Fruit fly (Drosophila melanogaster) whole organism, prepupa: Measurements from ENCODE around the gene RabX6.

Experiments
- CG31627 ChIP-seq: fragments of 200-800 bp; sonication (Bioruptor generic); optimal IDR thresholded peaks from 3 replicates; lab custom pipeline; 2016; ENCODE audit warnings: missing biosample characterization, missing genetic modification characterization
- CG34406 ChIP-seq: fragments of 200-800 bp; sonication (Bioruptor generic); optimal IDR thresholded peaks from 3 replicates; lab custom pipeline; 2016; ENCODE audit warnings: missing biosample characterization, missing genetic modification characterization
- CG8119 ChIP-seq: fragments of 200-800 bp; sonication (Bioruptor generic); IDR thresholded peaks from 3 replicates; pipeline ENCODE4 v1.3.6; 2022; ENCODE audit warnings: missing biosample characterization, missing genetic modification characterization
- CG8319 ChIP-seq: fragments of 200-800 bp; sonication (Bioruptor generic); optimal IDR thresholded peaks from 3 replicates; lab custom pipeline; 2016; ENCODE audit warnings: missing biosample characterization, missing genetic modification characterization
- CG9139 ChIP-seq: fragments of 200-800 bp; sonication (Bioruptor generic); optimal IDR thresholded peaks from 3 replicates; lab custom pipeline; 2017; ENCODE audit warnings: missing biosample characterization, mild to moderate bottlenecking, missing genetic modification characterization
- Sox15 ChIP-seq: fragments of 200-800 bp; sonication (Bioruptor generic); optimal IDR thresholded peaks from 3 replicates; lab custom pipeline; 2016; ENCODE audit warnings: missing biosample characterization, missing genetic modification characterization
- achi ChIP-seq: fragments of 200-800 bp; sonication (Bioruptor generic); optimal IDR thresholded peaks from 3 replicates; lab custom pipeline; 2016; ENCODE audit warnings: missing biosample characterization, missing genetic modification characterization
- eg ChIP-seq: fragments of 200-800 bp; sonication (Bioruptor generic); IDR thresholded peaks from 3 replicates; pipeline ENCODE4 v1.3.6; 2022; ENCODE audit warnings: missing biosample characterization, missing genetic modification characterization
- ss ChIP-seq, 2 experiments: fragments of 200-800 bp; sonication (Bioruptor generic); optimal IDR thresholded peaks; 2 replicates in 1 of 2; 3 replicates in 1 of 2; lab custom pipeline; 2017 to 2018; ENCODE audit warnings: mild to moderate bottlenecking in 2 of 2, missing biosample characterization in 2 of 2, missing genetic modification characterization in 2 of 2, moderate library complexity in 1 of 2
- svp ChIP-seq: fragments of 200-800 bp; sonication (Bioruptor generic); peaks from one replicate; lab custom pipeline; 2016; ENCODE audit warnings: missing biosample characterization, missing genetic modification characterization

dm6 chr3L:687858-688257 is 2.5 kb upstream of the RabX6 start, which contains the start of gene hiro:
- no peak for TF ChIP-seq ss (GFP tag; optimal IDR thresholded peaks at IDR 0.05; lab: Kevin White, UChicago)
- no peak for TF ChIP-seq eg (GFP tag; lab: Robert Waterston, UW)
- no peak for TF ChIP-seq CG8319 (GFP tag; lab: Kevin White, UChicago)
- no peak for TF ChIP-seq CG31627 (GFP tag; lab: Kevin White, UChicago)
- no peak for TF ChIP-seq CG9139 (GFP tag; lab: Kevin White, UChicago)
- no peak for TF ChIP-seq CG8119 (GFP tag; lab: Robert Waterston, UW)
- no peak for TF ChIP-seq achi (GFP tag; lab: Kevin White, UChicago)
- no peak for TF ChIP-seq svp
- no peak for TF ChIP-seq CG34406
- TF ChIP-seq Sox15 (GFP tag; lab: Kevin White, UChicago) = no peak
